Worm (Caenorhabditis elegans): ENCODE measurements around the gene hpk-1.

- no peak for TF ChIP-seq ceh-82 (tag; optimal IDR thresholded peaks at IDR 0.05)
- no peak for TF ChIP-seq nhr-237 (tag; optimal IDR thresholded peaks at IDR 0.05)
- no peak for TF ChIP-seq lsy-2 (tag; optimal IDR thresholded peaks at IDR 0.05)
- TF ChIP-seq peb-1 (tag; optimal IDR thresholded peaks at IDR 0.05): no peak
- no peak for TF ChIP-seq aly-2 (tag; optimal IDR thresholded peaks at IDR 0.05)
- TF ChIP-seq nhr-23 (tag; optimal IDR thresholded peaks at IDR 0.05): no peak
- TF ChIP-seq snpc-4 (tag; optimal IDR thresholded peaks at IDR 0.05): no peak
- no peak for TF ChIP-seq R02D3.7 (tag; optimal IDR thresholded peaks at IDR 0.05)
Observed at ce11 chrX:4193080-4193479, 24.0 kb downstream of the hpk-1 start.

Data from whole organism, L2 larva.